Fruit fly (Drosophila melanogaster): ENCODE data around the gene CG33080.
A peak's percentile ranks its signal among the peaks of the same experiment; 100 is the strongest.

CG33080 gene

DNA sequence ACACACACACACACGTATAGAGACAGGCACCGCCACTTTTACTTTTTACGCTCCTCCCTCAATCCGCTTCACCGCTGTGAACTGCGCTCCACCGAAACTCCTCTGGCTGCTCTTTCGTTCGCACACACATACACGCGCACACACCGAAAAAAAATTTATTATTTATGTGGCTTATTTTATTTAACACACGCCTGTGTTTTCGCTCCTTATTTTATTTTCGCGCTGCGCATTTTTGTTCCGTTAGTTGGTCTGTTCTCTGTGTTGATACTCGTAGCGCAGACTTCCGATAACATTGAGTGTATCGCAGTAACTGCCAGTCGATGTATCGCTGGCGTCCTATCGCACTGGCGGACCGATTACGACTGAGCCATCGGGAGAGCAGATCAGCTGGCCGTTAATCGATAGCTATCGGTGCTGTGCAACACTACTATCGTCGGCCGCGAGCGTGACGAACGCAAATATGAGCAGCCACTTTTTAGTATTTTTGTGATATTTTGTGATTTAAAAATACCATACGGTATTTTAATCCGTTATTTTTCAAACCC is 20.2 kb upstream of the CG33080 start, which contains the start of gene Snx27 (continued):
- TF ChIP-seq ttk (GFP tag; IDR thresholded peaks at IDR 0.05) (no peak), CG10959 (GFP tag; IDR thresholded peaks at IDR 0.05) (no peak), tup (GFP tag; optimal IDR thresholded peaks at IDR 0.05) (peak; percentile 25), Bgb (GFP tag; IDR thresholded peaks at IDR 0.05; ENCODE audit: partially characterized antibody) (peak; percentile 100), hb (GFP tag; IDR thresholded peaks at IDR 0.05; ENCODE audit: partially characterized antibody) (peak; percentile 100), mld (GFP tag; IDR thresholded peaks at IDR 0.05; ENCODE audit: partially characterized antibody) (peak; percentile 99), CG12219 (GFP tag; optimal IDR thresholded peaks at IDR 0.05) (no peak), knrl (GFP tag; IDR thresholded peaks at IDR 0.05; ENCODE audit: partially characterized antibody) (peak; percentile 99), Dek (tag; optimal IDR thresholded peaks at IDR 0.05) (peak; percentile 47), odd (GFP tag; optimal IDR thresholded peaks at IDR 0.05) (peak; percentile 18)

DNA sequence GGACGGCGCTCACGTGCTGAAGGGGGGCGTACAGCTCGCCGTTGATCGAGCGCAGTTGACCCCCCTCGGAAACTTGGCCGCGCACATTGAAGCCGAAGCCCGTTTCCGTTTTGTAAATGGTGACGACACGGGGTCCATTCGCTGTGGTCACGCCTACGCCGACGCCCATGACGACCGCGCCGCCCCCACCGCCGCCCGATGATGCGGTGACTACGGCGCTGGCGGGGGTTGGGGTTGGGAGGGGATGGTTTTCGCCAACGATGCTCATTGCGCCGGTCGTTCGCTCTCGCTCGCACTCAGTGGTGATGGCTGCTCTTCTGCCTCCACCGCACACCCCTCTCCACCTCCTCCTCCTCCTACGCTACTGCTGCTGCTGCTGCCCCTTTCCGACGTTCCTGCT is 19.6 kb upstream of the CG33080 start:
- TF ChIP-seq CG42726 (GFP tag; IDR thresholded peaks at IDR 0.05; ENCODE audit: partially characterized antibody) (no peak), CG11560 (tag; IDR thresholded peaks at IDR 0.05) (no peak), Hr51 (GFP tag; optimal IDR thresholded peaks at IDR 0.05) (peak in 1 of 2 experiments; percentile 2), abd-A (tag; optimal IDR thresholded peaks at IDR 0.05) (peak; percentile 8), CG18599 (GFP tag; optimal IDR thresholded peaks at IDR 0.05) (peak; percentile 57), pan (optimal IDR thresholded peaks at IDR 0.05) (no peak), pan (GFP tag; optimal IDR thresholded peaks at IDR 0.05 in 1 of 2, IDR thresholded peaks at IDR 0.05 in 1 of 2) (peak in 1 of 2 experiments; percentile 38), CG14441 (GFP tag; IDR thresholded peaks at IDR 0.05) (peak; percentile 61), sima (GFP tag; optimal IDR thresholded peaks at IDR 0.05) (no peak), Med (GFP tag) (peak; percentile 81), CG14050 (GFP tag; IDR thresholded peaks at IDR 0.05) (0 out of 3 replicates have a peak, but pooled peaks have one; percentile 16), MTF-1 (GFP tag; optimal IDR thresholded peaks at IDR 0.05; ENCODE audit: borderline replicate concordance) (no peak), CG6765 (GFP tag; optimal IDR thresholded peaks at IDR 0.05) (peak; percentile 8), CG8359 (GFP tag; optimal IDR thresholded peaks at IDR 0.05; ENCODE audit: borderline replicate concordance) (no peak), so (GFP tag; IDR thresholded peaks at IDR 0.05) (0 out of 3 replicates have a peak, but pooled peaks have one; percentile 50), CG3847 (GFP tag; IDR thresholded peaks at IDR 0.05) (peak; percentile 22; the same call in 1 of the 2 replicates), fd64A (GFP tag; optimal IDR thresholded peaks at IDR 0.05) (no peak), nom (GFP tag; optimal IDR thresholded peaks at IDR 0.05) (no peak), sisA (GFP tag; IDR thresholded peaks at IDR 0.05) (peak; percentile 32; the same call in 1 of the 2 replicates), Dbx (GFP tag; IDR thresholded peaks at IDR 0.05) (peak; percentile 69), Gug (GFP tag; IDR thresholded peaks at IDR 0.05) (peak; percentile 42; the same call in 1 of the 4 replicates), caup (GFP tag; optimal IDR thresholded peaks at IDR 0.05; ENCODE audit: severe bottlenecking) (peak; percentile 20), CG12769 (tag; optimal IDR thresholded peaks at IDR 0.05) (peak; percentile 76), CG4424 (GFP tag; optimal IDR thresholded peaks at IDR 0.05) (peak; percentile 22), shn (GFP tag; optimal IDR thresholded peaks at IDR 0.05) (no peak), lmd (GFP tag; IDR thresholded peaks at IDR 0.05) (peak; percentile 30; the same call in 1 of the 2 replicates), pfk (GFP tag; optimal IDR thresholded peaks at IDR 0.05) (peak; percentile 33), Asciz (GFP tag; optimal IDR thresholded peaks at IDR 0.05) (no peak), CG14014 (GFP tag; IDR thresholded peaks at IDR 0.05) (0 out of 2 replicates have a peak, but pooled peaks have one; percentile 8), Xrp1 (GFP tag; IDR thresholded peaks at IDR 0.05) (peak; percentile 51; the same call in 1 of the 2 replicates), CG6175 (GFP tag; IDR thresholded peaks at IDR 0.05) (peak; percentile 41; the same call in 1 of the 3 replicates), dmrt99B (tag; optimal IDR thresholded peaks at IDR 0.05) (peak; percentile 6), zfh1 (GFP tag; IDR thresholded peaks at IDR 0.05) (peak; percentile 50; the same call in 2 of the 3 replicates), klu (GFP tag; IDR thresholded peaks at IDR 0.05) (0 out of 2 replicates have a peak, but pooled peaks have one; percentile 42), NC2β (GFP tag; optimal IDR thresholded peaks at IDR 0.05) (no peak), CG1832 (GFP tag; optimal IDR thresholded peaks at IDR 0.05) (peak; percentile 70), Deaf1 (tag; optimal IDR thresholded peaks at IDR 0.05) (peak; percentile 20), cas (GFP tag; IDR thresholded peaks at IDR 0.05) (no peak)

All from whole organism, embryonic.